Worm (Caenorhabditis elegans): ENCODE measurements around the gene ZC21.6.

Gene ZC21.6

DNA sequence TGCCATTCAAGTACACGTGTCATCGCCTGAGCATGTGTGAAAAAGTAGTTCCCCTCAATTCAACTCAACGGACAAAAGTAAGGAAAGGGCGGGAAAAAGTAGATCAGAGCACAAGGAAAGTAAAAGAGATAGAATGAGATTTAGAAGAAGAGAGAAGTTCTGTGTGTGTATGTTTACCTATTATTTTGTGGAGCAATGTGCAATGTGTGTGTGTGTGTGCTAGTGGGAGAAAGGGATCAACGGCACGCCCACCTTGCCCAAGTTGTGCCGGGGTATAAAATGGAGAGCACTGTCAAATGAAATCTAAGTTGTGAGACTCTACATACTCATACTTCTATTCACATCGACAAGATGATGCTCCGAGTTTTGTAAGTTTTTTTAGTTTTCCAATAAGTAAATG lies 20.6 kb downstream of the ZC21.6 start, which contains the start of gene idpp-15:
TSS of gene idpp-15 (plus strand) at position 301 of the 400 bp plus-strand sequence.
- TF ChIP-seq lin-40 (tag; optimal IDR thresholded peaks at IDR 0.05): no peak
- no peak for TF ChIP-seq F37B4.10 (GFP tag; IDR thresholded peaks at IDR 0.05)
- TF ChIP-seq K11D2.4 (GFP tag; IDR thresholded peaks at IDR 0.05): no peak
- TF ChIP-seq F23B12.7 (tag; optimal IDR thresholded peaks at IDR 0.05; ENCODE audit: insufficient read depth): no peak
- no peak for TF ChIP-seq F52B5.7 (tag; optimal IDR thresholded peaks at IDR 0.05)
- TF ChIP-seq ztf-3 (GFP tag; optimal IDR thresholded peaks at IDR 0.05): no peak
- TF ChIP-seq ceh-58 (GFP tag; IDR thresholded peaks at IDR 0.05): no peak
- TF ChIP-seq madf-6 (GFP tag; IDR thresholded peaks at IDR 0.05): no peak
- no peak for TF ChIP-seq rcor-1 (GFP tag; IDR thresholded peaks at IDR 0.05)

DNA sequence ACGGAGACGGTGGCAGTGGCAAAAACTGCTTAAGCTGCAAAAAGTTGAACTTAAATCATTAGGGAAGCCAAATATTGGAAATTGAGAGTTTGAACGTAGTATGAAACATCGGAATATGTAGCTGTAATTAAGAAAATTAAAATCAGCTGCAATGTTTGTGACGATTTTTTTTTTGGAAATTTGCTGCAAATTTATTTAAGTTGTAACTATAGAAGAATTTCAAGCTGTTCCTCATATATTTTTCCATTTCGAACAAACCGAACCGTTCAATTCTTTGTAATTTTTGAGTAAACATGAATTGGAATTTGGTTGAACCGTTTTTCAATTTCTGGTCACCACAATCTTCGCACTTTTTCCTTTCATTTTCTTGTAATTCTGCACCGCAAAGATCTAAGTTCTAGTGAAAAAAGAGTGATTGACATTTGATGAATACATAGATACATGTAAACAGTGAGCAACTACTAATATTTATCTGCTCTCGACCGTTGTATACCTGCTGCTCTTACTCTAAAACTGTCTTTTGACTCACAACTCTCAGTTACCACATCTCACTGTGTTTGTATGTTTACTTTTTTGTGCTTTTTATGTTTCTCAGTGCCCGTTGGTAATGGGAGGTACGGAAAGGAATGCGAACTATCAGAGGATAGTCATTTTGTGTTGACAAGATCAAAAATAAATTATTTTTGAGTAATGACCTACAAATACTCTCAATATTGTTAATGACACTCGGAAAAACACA lies 23.6 kb downstream of the ZC21.6 start:
- TF ChIP-seq let-607 (tag; optimal IDR thresholded peaks at IDR 0.05): no peak
- no peak for TF ChIP-seq akir-1 (GFP tag; optimal IDR thresholded peaks at IDR 0.05)
- no peak for TF ChIP-seq zim-3 (tag; optimal IDR thresholded peaks at IDR 0.05)
- no peak for TF ChIP-seq nhr-27 (tag; optimal IDR thresholded peaks at IDR 0.05)
- no peak for TF ChIP-seq aptf-3 (GFP tag; IDR thresholded peaks at IDR 0.05)
- TF ChIP-seq lir-1 (GFP tag; conservative IDR thresholded peaks at IDR 0.05): no peak
- TF ChIP-seq snpc-3.4 (tag; optimal IDR thresholded peaks at IDR 0.05): no peak
- TF ChIP-seq F10E7.11 (tag; optimal IDR thresholded peaks at IDR 0.05): no peak
- no peak for TF ChIP-seq let-526 (GFP tag; IDR thresholded peaks at IDR 0.05)
- no peak for TF ChIP-seq tbp1 (GFP tag; optimal IDR thresholded peaks at IDR 0.05)
- TF ChIP-seq hlh-26 (GFP tag; conservative IDR thresholded peaks at IDR 0.05): no peak
- TF ChIP-seq madf-8 (GFP tag; conservative IDR thresholded peaks at IDR 0.05): no peak
- no peak for TF ChIP-seq attf-6 (GFP tag; IDR thresholded peaks at IDR 0.05)

DNA sequence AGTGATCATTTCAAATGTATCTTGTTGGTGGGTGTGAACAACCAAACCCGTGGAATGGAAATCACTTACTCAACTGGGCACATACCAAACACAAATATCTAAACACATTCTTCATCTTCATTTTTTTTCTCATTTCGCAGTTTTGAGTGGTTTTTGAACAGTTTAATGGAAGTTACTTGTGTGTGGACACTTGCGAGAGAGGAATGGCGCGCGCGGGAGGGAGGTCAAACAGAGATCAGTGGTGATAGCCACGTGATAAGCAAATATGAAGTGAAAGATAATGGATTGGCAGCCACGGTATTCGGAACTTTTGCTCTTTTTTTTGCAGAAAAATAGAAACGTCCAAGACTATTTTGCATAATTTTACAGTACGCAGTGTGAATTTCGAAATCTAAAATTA lies 24.8 kb downstream of the ZC21.6 start:
- TF ChIP-seq ztf-26 (tag; optimal IDR thresholded peaks at IDR 0.05) (no peak), D2030.7 (GFP tag; IDR thresholded peaks at IDR 0.05) (no peak), ceh-79 (tag; optimal IDR thresholded peaks at IDR 0.05) (no peak), cebp-2 (GFP tag; IDR thresholded peaks at IDR 0.05) (no peak), F39B2.1 (GFP tag; IDR thresholded peaks at IDR 0.05) (no peak), let-607 (tag; optimal IDR thresholded peaks at IDR 0.05) (no peak), nhr-120 (GFP tag; IDR thresholded peaks at IDR 0.05) (no peak), mcd-1 (GFP tag; IDR thresholded peaks at IDR 0.05) (no peak), zim-3 (tag; optimal IDR thresholded peaks at IDR 0.05) (no peak)

- TF ChIP-seq ceh-91 (GFP tag; IDR thresholded peaks at IDR 0.05) (no peak), ztf-26 (tag; optimal IDR thresholded peaks at IDR 0.05) (no peak), let-526 (GFP tag; IDR thresholded peaks at IDR 0.05) (no peak), F22D6.2 (tag; optimal IDR thresholded peaks at IDR 0.05) (no peak), repo-1 (tag; optimal IDR thresholded peaks at IDR 0.05) (no peak), madf-3 (GFP tag; IDR thresholded peaks at IDR 0.05) (no peak), F57A8.1 (GFP tag; optimal IDR thresholded peaks at IDR 0.05) (no peak), dox-1 (GFP tag; IDR thresholded peaks at IDR 0.05) (no peak), fkh-3 (tag; optimal IDR thresholded peaks at IDR 0.05) (no peak), tbp1 (GFP tag; optimal IDR thresholded peaks at IDR 0.05) (no peak), B0035.1 (tag; optimal IDR thresholded peaks at IDR 0.05) (no peak), nfya-1 (tag; optimal IDR thresholded peaks at IDR 0.05; ENCODE audit: borderline replicate concordance, insufficient read depth) (no peak), F37B4.10 (GFP tag; IDR thresholded peaks at IDR 0.05) (no peak), egrh-3 (GFP tag; IDR thresholded peaks at IDR 0.05) (no peak)
Measured at ce11 chrIII:8519886-8520285, 25.5 kb downstream of the ZC21.6 start, which contains the start of gene ZC21.8. Gene ZC21.8 (minus strand): TSS chrIII:8519986.

Data from whole organism, young adult.